Fruit fly (Drosophila melanogaster) whole organism, embryonic: ENCODE measurements around the gene Sik2.
A peak's percentile ranks its signal among the peaks of the same experiment; 100 is the strongest.

Experiments
- CG10543 ChIP-seq: fragments of 200-800 bp; sonication (Bioruptor generic); optimal IDR thresholded peaks from 3 replicates; lab custom pipeline; 2017; ENCODE audit warnings: missing biosample characterization, mild to moderate bottlenecking, missing genetic modification characterization, moderate library complexity
- CG11398 ChIP-seq: fragments of 200-800 bp; sonication (Bioruptor generic); optimal IDR thresholded peaks from 2 replicates; lab custom pipeline; 2016; ENCODE audit warnings: missing biosample characterization, missing genetic modification characterization
- CG12219 ChIP-seq: fragments of 200-800 bp; sonication (Bioruptor generic); optimal IDR thresholded peaks from 3 replicates; lab custom pipeline; 2018; ENCODE audit warnings: missing biosample characterization, mild to moderate bottlenecking, missing genetic modification characterization
- CG1233 ChIP-seq: fragments of 200-800 bp; sonication (Bioruptor generic); optimal IDR thresholded peaks from 4 replicates; lab custom pipeline; 2018; ENCODE audit warnings: missing biosample characterization, mild to moderate bottlenecking, missing genetic modification characterization
- CG14710 ChIP-seq: fragments of 200-800 bp; sonication (Bioruptor generic); optimal IDR thresholded peaks from 3 replicates; lab custom pipeline; 2019; ENCODE audit warnings: missing biosample characterization, mild to moderate bottlenecking, missing genetic modification characterization, moderate library complexity
- CG1529 ChIP-seq: fragments of 200-800 bp; sonication (Bioruptor generic); optimal IDR thresholded peaks from 3 replicates; lab custom pipeline; 2018; ENCODE audit warnings: missing biosample characterization, missing genetic modification characterization
- CG15479 ChIP-seq: fragments of 200-800 bp; sonication (Bioruptor generic); optimal IDR thresholded peaks from 3 replicates; lab custom pipeline; 2019; ENCODE audit warnings: missing biosample characterization, mild to moderate bottlenecking, missing genetic modification characterization, moderate library complexity
- CG18599 ChIP-seq: fragments of 200-800 bp; sonication (Bioruptor generic); optimal IDR thresholded peaks from 3 replicates; lab custom pipeline; 2017; ENCODE audit warnings: missing biosample characterization, missing genetic modification characterization, mild to moderate bottlenecking, moderate library complexity, missing genetic modification reagents
- CG18764 ChIP-seq: fragments of 200-800 bp; sonication (Bioruptor generic); optimal IDR thresholded peaks from 3 replicates; lab custom pipeline; 2016; ENCODE audit warnings: missing biosample characterization, missing genetic modification characterization
- CG2875 ChIP-seq: fragments of 200-800 bp; sonication (Bioruptor generic); optimal IDR thresholded peaks from 2 replicates; lab custom pipeline; 2017; ENCODE audit warnings: missing biosample characterization, mild to moderate bottlenecking, missing genetic modification characterization, missing genetic modification reagents
- CG34376 ChIP-seq: fragments of 200-800 bp; sonication (Bioruptor generic); optimal IDR thresholded peaks from 2 replicates; lab custom pipeline; 2018; ENCODE audit warnings: missing biosample characterization, mild to moderate bottlenecking, missing genetic modification characterization
- CG4820 ChIP-seq: fragments of 200-800 bp; sonication (Bioruptor generic); optimal IDR thresholded peaks from 3 replicates; lab custom pipeline; 2016; ENCODE audit warnings: missing biosample characterization, missing genetic modification characterization
- CG8281 ChIP-seq: fragments of 200-800 bp; sonication (Bioruptor generic); optimal IDR thresholded peaks from 2 replicates; lab custom pipeline; 2018; ENCODE audit warnings: missing biosample characterization, mild to moderate bottlenecking, missing genetic modification characterization, moderate library complexity
- Dek ChIP-seq: fragments of 200-800 bp; sonication (Bioruptor generic); optimal IDR thresholded peaks from 3 replicates; lab custom pipeline; 2019; ENCODE audit warnings: missing biosample characterization, mild to moderate bottlenecking, missing genetic modification characterization, moderate library complexity
- Eip74EF ChIP-seq, 2 experiments: fragments of 200-800 bp in 1 of 2; fragments of >200 bp in 1 of 2; sonication (Bioruptor generic) in 1 of 2; optimal IDR thresholded peaks; 2 replicates each; lab custom pipeline; 2017 to 2019; ENCODE audit warnings: missing biosample characterization in 2 of 2, missing genetic modification characterization in 2 of 2, mild to moderate bottlenecking in 1 of 2, moderate library complexity in 1 of 2
- Ets65A ChIP-seq: fragments of 200-800 bp; sonication (Bioruptor generic); peaks from one replicate; lab custom pipeline; 2016; ENCODE audit warnings: missing biosample characterization, missing genetic modification characterization
- Ets97D ChIP-seq: fragments of 200-800 bp; sonication (Bioruptor generic); optimal IDR thresholded peaks from 3 replicates; lab custom pipeline; 2016; ENCODE audit warnings: missing biosample characterization, missing genetic modification characterization
- HHEX ChIP-seq: fragments of 200-800 bp; sonication (Bioruptor generic); optimal IDR thresholded peaks from 3 replicates; lab custom pipeline; 2017; ENCODE audit warnings: missing biosample characterization, mild to moderate bottlenecking, missing genetic modification characterization, missing genetic modification reagents
- HLH4C ChIP-seq: fragments of 200-800 bp; sonication (Bioruptor generic); IDR thresholded peaks from 3 replicates; pipeline ENCODE4 v1.3.6; 2022; ENCODE audit warnings: missing biosample characterization, missing genetic modification characterization; ENCODE audit not compliant: partially characterized antibody
- HLHmδ ChIP-seq: fragments of 200-800 bp; sonication (Bioruptor generic); optimal IDR thresholded peaks from 2 replicates; lab custom pipeline; 2018; ENCODE audit warnings: missing biosample characterization, mild to moderate bottlenecking, missing genetic modification characterization, moderate library complexity
- Hmx ChIP-seq: fragments of 200-800 bp; sonication (Bioruptor generic); optimal IDR thresholded peaks from 2 replicates; lab custom pipeline; 2016; ENCODE audit warnings: missing biosample characterization, missing genetic modification characterization
- MBD-R2 ChIP-seq: fragments of 200-800 bp; sonication (Bioruptor generic); IDR thresholded peaks from 2 replicates; pipeline ENCODE4 v1.3.6; 2022; ENCODE audit warnings: missing biosample characterization, missing genetic modification characterization
- MTF-1 ChIP-seq: fragments of 200-800 bp; sonication (Bioruptor generic); optimal IDR thresholded peaks from 2 replicates; lab custom pipeline; 2018; ENCODE audit warnings: missing biosample characterization, mild to moderate bottlenecking, missing genetic modification characterization, borderline replicate concordance
- Med ChIP-seq: fragments of 200-800 bp; sonication (Bioruptor generic); peaks from one replicate; lab custom pipeline; 2016; ENCODE audit warnings: missing biosample characterization, missing genetic modification characterization, mild to moderate bottlenecking, inconsistent platforms, moderate library complexity
- Poxn ChIP-seq: fragments of 200-800 bp; sonication (Bioruptor generic); IDR thresholded peaks from 2 replicates; pipeline ENCODE4 v1.3.6; 2022; ENCODE audit warnings: missing biosample characterization, missing genetic modification characterization
- Rfx ChIP-seq: fragments of 200-800 bp; sonication (Bioruptor generic); IDR thresholded peaks from 2 replicates; pipeline ENCODE4 v1.3.6; 2022; ENCODE audit warnings: missing biosample characterization, missing genetic modification characterization
- Trl ChIP-seq, 3 experiments: fragments of >200 bp in 2 of 3; fragments of 200-800 bp in 1 of 3; sonication (Bioruptor generic) in 1 of 3; optimal IDR thresholded peaks; 2 replicates in 1 of 3; 3 replicates in 2 of 3; lab custom pipeline; 2016 to 2017; ENCODE audit warnings: missing biosample characterization in 1 of 3, missing genetic modification characterization in 1 of 3
- YL-1 ChIP-seq: fragments of 200-800 bp; sonication (Bioruptor generic); optimal IDR thresholded peaks from 3 replicates; lab custom pipeline; 2017; ENCODE audit warnings: missing biosample characterization, mild to moderate bottlenecking, missing genetic modification characterization
- ara ChIP-seq: fragments of 200-800 bp; sonication (Bioruptor generic); IDR thresholded peaks from 2 replicates; pipeline ENCODE4 v1.3.6; 2022; ENCODE audit warnings: missing biosample characterization, missing genetic modification characterization
- ato ChIP-seq: fragments of 200-800 bp; sonication (Bioruptor generic); IDR thresholded peaks from 2 replicates; pipeline ENCODE4 v1.3.6; 2022; ENCODE audit warnings: missing biosample characterization, missing genetic modification characterization; ENCODE audit not compliant: partially characterized antibody
- chinmo ChIP-seq: fragments of 200-800 bp; sonication (Bioruptor generic); IDR thresholded peaks from 4 replicates; pipeline ENCODE4 v1.3.6; 2022; ENCODE audit warnings: missing biosample characterization, missing genetic modification characterization; ENCODE audit not compliant: partially characterized antibody
- crol ChIP-seq: fragments of 200-800 bp; sonication (Bioruptor generic); IDR thresholded peaks from 2 replicates; pipeline ENCODE4 v1.3.6; 2022; ENCODE audit warnings: missing biosample characterization, missing genetic modification characterization
- disco-r ChIP-seq: fragments of 200-800 bp; sonication (Bioruptor generic); optimal IDR thresholded peaks from 2 replicates; lab custom pipeline; 2016; ENCODE audit warnings: missing biosample characterization, missing genetic modification characterization
- gt ChIP-seq: fragments of 200-800 bp; sonication (Bioruptor generic); IDR thresholded peaks from 2 replicates; pipeline ENCODE4 v1.3.6; 2022; ENCODE audit warnings: missing biosample characterization, missing genetic modification characterization
- hkb ChIP-seq, 2 experiments: fragments of 200-800 bp in 1 of 2; fragments of >200 bp in 1 of 2; sonication (Bioruptor generic) in 1 of 2; IDR thresholded peaks in 1 of 2; optimal IDR thresholded peaks in 1 of 2; 2 replicates each; pipeline versions ENCODE4 v1.3.6 to Lab custom; 2017 to 2022; ENCODE audit warnings: missing biosample characterization in 1 of 2, missing genetic modification characterization in 1 of 2
- jigr1 ChIP-seq: fragments of 200-800 bp; sonication (Bioruptor generic); IDR thresholded peaks from 3 replicates; pipeline ENCODE4 v1.3.6; 2022; ENCODE audit warnings: missing biosample characterization, missing genetic modification characterization
- lbe ChIP-seq: fragments of 200-800 bp; sonication (Bioruptor generic); optimal IDR thresholded peaks from 2 replicates; lab custom pipeline; 2016; ENCODE audit warnings: missing biosample characterization, mild to moderate bottlenecking, missing genetic modification characterization
- maf-S ChIP-seq: fragments of 200-800 bp; sonication (Bioruptor generic); optimal IDR thresholded peaks from 2 replicates; lab custom pipeline; 2016; ENCODE audit warnings: missing biosample characterization, missing genetic modification characterization
- mirr ChIP-seq: fragments of 200-800 bp; sonication (Bioruptor generic); optimal IDR thresholded peaks from 3 replicates; lab custom pipeline; 2018; ENCODE audit warnings: missing biosample characterization, mild to moderate bottlenecking, missing genetic modification characterization
- mld ChIP-seq: fragments of 200-800 bp; sonication (Bioruptor generic); IDR thresholded peaks from 3 replicates; pipeline ENCODE4 v1.3.6; 2022; ENCODE audit warnings: missing biosample characterization, missing genetic modification characterization; ENCODE audit not compliant: partially characterized antibody
- nom ChIP-seq: fragments of 200-800 bp; sonication (Bioruptor generic); optimal IDR thresholded peaks from 2 replicates; lab custom pipeline; 2017; ENCODE audit warnings: missing biosample characterization, missing genetic modification characterization, mild to moderate bottlenecking, moderate library complexity, missing genetic modification reagents
- salm ChIP-seq: fragments of 200-800 bp; sonication (Bioruptor generic); optimal IDR thresholded peaks from 2 replicates; lab custom pipeline; 2018; ENCODE audit warnings: missing biosample characterization, mild to moderate bottlenecking, missing genetic modification characterization
- sens-2 ChIP-seq: fragments of 200-800 bp; sonication (Bioruptor generic); IDR thresholded peaks from 2 replicates; pipeline ENCODE4 v1.3.6; 2022; ENCODE audit warnings: missing biosample characterization, missing genetic modification characterization
- sqz ChIP-seq: fragments of 200-800 bp; sonication (Bioruptor generic); optimal IDR thresholded peaks from 3 replicates; lab custom pipeline; 2018; ENCODE audit warnings: missing biosample characterization, mild to moderate bottlenecking, missing genetic modification characterization
- ssp ChIP-seq: fragments of 200-800 bp; sonication (Bioruptor generic); IDR thresholded peaks from 2 replicates; pipeline ENCODE4 v1.3.6; 2022; ENCODE audit warnings: missing biosample characterization, missing genetic modification characterization
- zfh1 ChIP-seq: fragments of 200-800 bp; sonication (Bioruptor generic); IDR thresholded peaks from 3 replicates; pipeline ENCODE4 v1.3.6; 2022; ENCODE audit warnings: missing biosample characterization, missing genetic modification characterization

The Sik2 gene

DNA sequence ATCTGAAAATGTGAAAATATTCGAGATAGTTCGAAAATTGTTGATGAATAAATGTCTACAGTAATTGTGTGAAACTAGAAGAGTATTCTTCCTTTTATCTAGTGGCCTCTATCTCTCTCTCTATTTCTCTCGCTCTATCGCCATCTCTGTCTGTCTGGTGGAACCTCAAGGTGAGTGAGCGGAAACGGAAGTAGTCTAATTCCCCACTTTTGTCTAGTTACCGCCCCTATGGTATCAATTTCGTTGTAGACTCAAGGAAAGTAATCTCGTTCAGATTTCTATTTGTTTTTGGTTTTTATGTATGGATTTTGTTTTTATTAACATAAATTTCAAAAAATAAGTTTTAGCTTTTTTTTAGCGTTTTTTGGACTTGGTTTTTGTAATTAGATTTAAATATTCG is 36.9 kb downstream of the Sik2 start (continued):
- peak; percentile 25 for TF ChIP-seq CG12219

dm6 chrX:2013365-2013764 is 48.4 kb downstream of the Sik2 start:
- peak in 1 of 2 experiments; percentile 26 for TF ChIP-seq Trl (optimal IDR thresholded peaks at IDR 0.05; lab: Kevin White, UChicago)
- TF ChIP-seq Trl (GFP tag; optimal IDR thresholded peaks at IDR 0.05; lab: Kevin White, UChicago), result no peak
- peak; percentile 55 for TF ChIP-seq crol
- peak; percentile 34; the same call in 1 of the 3 replicates for TF ChIP-seq HLH4C (GFP tag; lab: Robert Waterston, UW)
- TF ChIP-seq sqz (GFP tag; lab: Kevin White, UChicago), result no peak

DNA sequence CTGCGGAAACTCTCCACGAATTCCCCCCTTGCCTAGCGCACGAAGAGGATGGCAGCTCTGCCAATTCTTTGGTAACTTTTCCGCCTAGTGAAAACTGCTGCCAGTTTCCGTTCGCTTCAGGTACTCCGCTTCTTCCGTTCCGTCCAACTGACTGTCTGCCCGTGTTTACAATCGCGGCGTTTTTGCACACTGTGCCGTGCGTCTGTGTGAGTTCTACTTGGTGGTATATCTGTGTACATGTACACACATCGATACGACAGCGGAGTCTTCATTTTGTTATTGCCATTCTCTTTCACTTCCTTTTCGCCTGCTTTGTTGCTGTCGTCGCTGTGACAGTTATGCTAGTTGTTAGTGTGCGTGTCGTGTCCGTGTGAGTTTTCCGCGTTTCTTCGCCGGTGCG is 48.9 kb downstream of the Sik2 start:
- TF ChIP-seq CG14710 (tag; lab: Kevin White, UChicago) (no peak), hkb (optimal IDR thresholded peaks at IDR 0.05; lab: Kevin White, UChicago) (no peak), hkb (GFP tag; IDR thresholded peaks at IDR 0.05; lab: Robert Waterston, UW) (no peak), chinmo (GFP tag; lab: Robert Waterston, UW) (0 out of 4 replicates have a peak, but pooled peaks have one; percentile 19), CG34376 (GFP tag; lab: Kevin White, UChicago) (peak; percentile 25), ato (no peak), CG18599 (peak; percentile 64), Ets97D (GFP tag; lab: Kevin White, UChicago) (peak; percentile 44), CG10543 (peak; percentile 46), CG11398 (no peak), HHEX (GFP tag; lab: Kevin White, UChicago) (peak; percentile 26), Hmx (no peak), disco-r (GFP tag; lab: Kevin White, UChicago) (no peak), Ets65A (GFP tag; lab: Kevin White, UChicago) (peak; percentile 85), YL-1 (GFP tag; lab: Kevin White, UChicago) (peak; percentile 25), Dek (tag; lab: Kevin White, UChicago) (peak; percentile 6), nom (peak; percentile 60), gt (GFP tag; lab: Robert Waterston, UW) (no peak), MBD-R2 (GFP tag; lab: Robert Waterston, UW) (peak; percentile 25; the same call in 1 of the 2 replicates), lbe (GFP tag; lab: Kevin White, UChicago) (peak; percentile 16), mirr (peak; percentile 59), Med (GFP tag; lab: Kevin White, UChicago) (peak; percentile 88), CG18764 (GFP tag; lab: Kevin White, UChicago) (no peak), sens-2 (GFP tag; lab: Robert Waterston, UW) (no peak), Rfx (GFP tag; lab: Robert Waterston, UW) (peak; percentile 38; the same call in 1 of the 2 replicates), CG15479 (peak; percentile 26), maf-S (GFP tag; lab: Kevin White, UChicago) (no peak), zfh1 (GFP tag; lab: Robert Waterston, UW) (0 out of 3 replicates have a peak, but pooled peaks have one; percentile 3), salm (tag; lab: Kevin White, UChicago) (no peak), CG1233 (GFP tag; lab: Kevin White, UChicago) (peak; percentile 13), jigr1 (GFP tag; lab: Robert Waterston, UW) (no peak), Eip74EF (GFP tag; optimal IDR thresholded peaks at IDR 0.05; lab: Kevin White, UChicago) (no peak), CG1529 (GFP tag; lab: Kevin White, UChicago) (no peak), Poxn (GFP tag; lab: Robert Waterston, UW) (no peak), ssp (no peak), HLHmδ (no peak), CG4820 (GFP tag; lab: Kevin White, UChicago) (no peak), CG2875 (GFP tag; lab: Kevin White, UChicago) (no peak), MTF-1 (GFP tag; lab: Kevin White, UChicago) (no peak), CG8281 (tag; lab: Kevin White, UChicago) (no peak), mld (GFP tag; lab: Robert Waterston, UW) (no peak), ara (0 out of 2 replicates have a peak, but pooled peaks have one; percentile 29)
